Fruit fly (Drosophila melanogaster) whole organism, embryonic: ENCODE results near the gene CG18858.

Source experiments
- Awh ChIP-seq: fragments of 200-800 bp; sonication (Bioruptor generic); IDR thresholded peaks from 2 replicates; pipeline ENCODE4, ENCODE4 v1.3.6; 2022; ENCODE audit warnings: missing biosample characterization, missing genetic modification characterization
- Bteb2 ChIP-seq: fragments of 200-800 bp; sonication (Bioruptor generic); optimal IDR thresholded peaks from 2 replicates; lab custom pipeline; 2016; ENCODE audit warnings: missing biosample characterization, missing genetic modification characterization
- CG11560 ChIP-seq: fragments of 200-800 bp; sonication (Bioruptor generic); IDR thresholded peaks from 3 replicates; pipeline ENCODE4 v1.3.6; 2022; ENCODE audit warnings: missing biosample characterization, missing genetic modification characterization
- CG11723 ChIP-seq: fragments of 200-800 bp; sonication (Bioruptor generic); optimal IDR thresholded peaks from 2 replicates; lab custom pipeline; 2017; ENCODE audit warnings: missing biosample characterization, mild to moderate bottlenecking, missing genetic modification characterization
- CG1233 ChIP-seq: fragments of 200-800 bp; sonication (Bioruptor generic); optimal IDR thresholded peaks from 4 replicates; lab custom pipeline; 2018; ENCODE audit warnings: missing biosample characterization, mild to moderate bottlenecking, missing genetic modification characterization
- CG13287 ChIP-seq: fragments of 200-800 bp; sonication (Bioruptor generic); IDR thresholded peaks from 2 replicates; pipeline ENCODE4 v1.3.6; 2022; ENCODE audit warnings: missing biosample characterization, missing genetic modification characterization; ENCODE audit not compliant: partially characterized antibody
- CG13424 ChIP-seq: fragments of 200-800 bp; sonication (Bioruptor generic); optimal IDR thresholded peaks from 2 replicates; lab custom pipeline; 2019; ENCODE audit warnings: missing biosample characterization, mild to moderate bottlenecking, missing genetic modification characterization, moderate library complexity
- CG14710 ChIP-seq: fragments of 200-800 bp; sonication (Bioruptor generic); optimal IDR thresholded peaks from 3 replicates; lab custom pipeline; 2019; ENCODE audit warnings: missing biosample characterization, mild to moderate bottlenecking, missing genetic modification characterization, moderate library complexity
- CG32767 ChIP-seq: fragments of 200-800 bp; sonication (Bioruptor generic); IDR thresholded peaks from 2 replicates; pipeline ENCODE4 v1.3.6; 2022; ENCODE audit warnings: missing biosample characterization, missing genetic modification characterization
- CG34224 ChIP-seq: fragments of 200-800 bp; sonication (Bioruptor generic); IDR thresholded peaks from 3 replicates; pipeline ENCODE4 v1.3.6; 2022; ENCODE audit warnings: missing biosample characterization, missing genetic modification characterization; ENCODE audit not compliant: partially characterized antibody
- CG42726 ChIP-seq: fragments of 200-800 bp; sonication (Bioruptor generic); IDR thresholded peaks from 2 replicates; pipeline ENCODE4 v1.3.6; 2022; ENCODE audit warnings: missing biosample characterization, missing genetic modification characterization; ENCODE audit not compliant: partially characterized antibody
- CG4328 ChIP-seq: fragments of 200-800 bp; sonication (Bioruptor generic); optimal IDR thresholded peaks from 3 replicates; lab custom pipeline; 2017; ENCODE audit warnings: missing biosample characterization, missing genetic modification reagents, missing genetic modification characterization
- CG43689 ChIP-seq: fragments of 200-800 bp; sonication (Bioruptor generic); IDR thresholded peaks from 2 replicates; pipeline ENCODE4 v1.3.6; 2022; ENCODE audit warnings: missing biosample characterization, missing genetic modification characterization
- CG4730 ChIP-seq: fragments of 200-800 bp; sonication (Bioruptor generic); IDR thresholded peaks from 2 replicates; pipeline ENCODE4 v1.3.6; 2022; ENCODE audit warnings: missing biosample characterization, missing genetic modification characterization
- CG5180 ChIP-seq: fragments of 200-800 bp; sonication (Bioruptor generic); optimal IDR thresholded peaks from 3 replicates; lab custom pipeline; 2017; ENCODE audit warnings: missing biosample characterization, missing genetic modification characterization, mild to moderate bottlenecking, moderate library complexity, missing genetic modification reagents
- CG6854 ChIP-seq: fragments of 200-800 bp; sonication (Bioruptor generic); optimal IDR thresholded peaks from 3 replicates; lab custom pipeline; 2017; ENCODE audit warnings: missing biosample characterization, mild to moderate bottlenecking, missing genetic modification characterization
- CG8281 ChIP-seq: fragments of 200-800 bp; sonication (Bioruptor generic); optimal IDR thresholded peaks from 2 replicates; lab custom pipeline; 2018; ENCODE audit warnings: missing biosample characterization, mild to moderate bottlenecking, missing genetic modification characterization, moderate library complexity
- Dad ChIP-seq: fragments of 200-800 bp; sonication (Bioruptor generic); optimal IDR thresholded peaks from 3 replicates; lab custom pipeline; 2016; ENCODE audit warnings: missing biosample characterization, missing genetic modification characterization
- Dek ChIP-seq: fragments of 200-800 bp; sonication (Bioruptor generic); optimal IDR thresholded peaks from 3 replicates; lab custom pipeline; 2019; ENCODE audit warnings: missing biosample characterization, mild to moderate bottlenecking, missing genetic modification characterization, moderate library complexity
- Dip2 ChIP-seq: fragments of 200-800 bp; sonication (Bioruptor generic); IDR thresholded peaks from 2 replicates; pipeline ENCODE4 v1.3.6; 2022; ENCODE audit warnings: missing biosample characterization, missing genetic modification characterization
- Dref ChIP-seq: fragments of 200-800 bp; sonication (Bioruptor generic); IDR thresholded peaks from 2 replicates; pipeline ENCODE4 v1.3.6; 2022; ENCODE audit warnings: missing biosample characterization, missing genetic modification characterization
- ERR ChIP-seq: fragments of 200-800 bp; sonication (Bioruptor generic); optimal IDR thresholded peaks from 2 replicates; lab custom pipeline; 2016; ENCODE audit warnings: missing biosample characterization, missing genetic modification characterization
- HmgZ ChIP-seq: fragments of 200-800 bp; sonication (Bioruptor generic); optimal IDR thresholded peaks from 2 replicates; lab custom pipeline; 2018; ENCODE audit warnings: missing biosample characterization, mild to moderate bottlenecking, missing genetic modification characterization
- Hsf ChIP-seq: fragments of 200-800 bp; sonication (Bioruptor generic); optimal IDR thresholded peaks from 3 replicates; lab custom pipeline; 2016; ENCODE audit warnings: missing biosample characterization, missing genetic modification characterization
- MBD-R2 ChIP-seq: fragments of 200-800 bp; sonication (Bioruptor generic); IDR thresholded peaks from 2 replicates; pipeline ENCODE4 v1.3.6; 2022; ENCODE audit warnings: missing biosample characterization, missing genetic modification characterization
- NC2β ChIP-seq: fragments of 200-800 bp; sonication (Bioruptor generic); optimal IDR thresholded peaks from 2 replicates; lab custom pipeline; 2016; ENCODE audit warnings: missing biosample characterization, missing genetic modification characterization
- Ptx1 ChIP-seq: fragments of 200-800 bp; sonication (Bioruptor generic); IDR thresholded peaks from 2 replicates; pipeline ENCODE4 v1.3.6; 2022; ENCODE audit warnings: missing biosample characterization, missing genetic modification characterization
- Sox102F ChIP-seq: fragments of 200-800 bp; sonication (Bioruptor generic); optimal IDR thresholded peaks from 2 replicates; lab custom pipeline; 2018; ENCODE audit warnings: missing biosample characterization, mild to moderate bottlenecking, missing genetic modification characterization, moderate library complexity
- Sry-δ ChIP-seq: fragments of 200-800 bp; sonication (Bioruptor generic); optimal IDR thresholded peaks from 2 replicates; lab custom pipeline; 2016; ENCODE audit warnings: missing biosample characterization, missing genetic modification characterization
- bcd ChIP-seq: fragments of 200-800 bp; sonication (Bioruptor generic); optimal IDR thresholded peaks from 2 replicates; lab custom pipeline; 2017; ENCODE audit warnings: missing biosample characterization, mild to moderate bottlenecking, missing genetic modification characterization
- corto ChIP-seq: fragments of 200-800 bp; sonication (Bioruptor generic); optimal IDR thresholded peaks from 2 replicates; lab custom pipeline; 2016; ENCODE audit warnings: missing biosample characterization, mild to moderate bottlenecking, missing genetic modification characterization, moderate library complexity
- danr ChIP-seq: fragments of 200-800 bp; sonication (Bioruptor generic); IDR thresholded peaks from 2 replicates; pipeline ENCODE4 v1.3.6; 2022; ENCODE audit warnings: missing biosample characterization, missing genetic modification characterization
- fd64A ChIP-seq: fragments of 200-800 bp; sonication (Bioruptor generic); optimal IDR thresholded peaks from 3 replicates; lab custom pipeline; 2018; ENCODE audit warnings: missing biosample characterization, mild to moderate bottlenecking, missing genetic modification characterization
- gsb-n ChIP-seq: fragments of 200-800 bp; sonication (Bioruptor generic); optimal IDR thresholded peaks from 3 replicates; lab custom pipeline; 2018; ENCODE audit warnings: missing biosample characterization, mild to moderate bottlenecking, missing genetic modification characterization
- gt ChIP-seq: fragments of 200-800 bp; sonication (Bioruptor generic); IDR thresholded peaks from 2 replicates; pipeline ENCODE4 v1.3.6; 2022; ENCODE audit warnings: missing biosample characterization, missing genetic modification characterization
- hb ChIP-seq: fragments of 200-800 bp; sonication (Bioruptor generic); IDR thresholded peaks from 3 replicates; pipeline ENCODE4 v1.3.6; 2022; ENCODE audit warnings: missing biosample characterization, missing genetic modification characterization; ENCODE audit not compliant: partially characterized antibody
- jing ChIP-seq: fragments of 200-800 bp; sonication (Bioruptor generic); optimal IDR thresholded peaks from 2 replicates; lab custom pipeline; 2018; ENCODE audit warnings: missing biosample characterization, mild to moderate bottlenecking, missing genetic modification characterization
- jumu ChIP-seq: fragments of 200-800 bp; sonication (Bioruptor generic); optimal IDR thresholded peaks from 3 replicates; lab custom pipeline; 2016; ENCODE audit warnings: missing biosample characterization, missing genetic modification characterization
- lab ChIP-seq: fragments of 200-800 bp; sonication (Bioruptor generic); optimal IDR thresholded peaks from 3 replicates; lab custom pipeline; 2017; ENCODE audit warnings: missing biosample characterization, missing genetic modification characterization, mild to moderate bottlenecking, moderate library complexity, missing genetic modification reagents
- lmd ChIP-seq: fragments of 200-800 bp; sonication (Bioruptor generic); IDR thresholded peaks from 2 replicates; pipeline ENCODE4 v1.3.6; 2022; ENCODE audit warnings: missing biosample characterization, missing genetic modification characterization
- oc ChIP-seq: fragments of 200-800 bp; sonication (Bioruptor generic); optimal IDR thresholded peaks from 2 replicates; lab custom pipeline; 2018; ENCODE audit warnings: missing biosample characterization, mild to moderate bottlenecking, missing genetic modification characterization, moderate library complexity
- pum ChIP-seq: fragments of 200-800 bp; sonication (Bioruptor generic); optimal IDR thresholded peaks from 2 replicates; lab custom pipeline; 2016; ENCODE audit warnings: missing biosample characterization, missing genetic modification characterization
- sens-2 ChIP-seq: fragments of 200-800 bp; sonication (Bioruptor generic); IDR thresholded peaks from 2 replicates; pipeline ENCODE4 v1.3.6; 2022; ENCODE audit warnings: missing biosample characterization, missing genetic modification characterization
- tgo ChIP-seq: fragments of 200-800 bp; sonication (Bioruptor generic); IDR thresholded peaks from 3 replicates; pipeline ENCODE4 v1.3.6; 2022; ENCODE audit warnings: missing biosample characterization, missing genetic modification characterization
- wor ChIP-seq: fragments of 200-800 bp; sonication (Bioruptor generic); IDR thresholded peaks from 2 replicates; pipeline ENCODE4 v1.3.6; 2022; ENCODE audit warnings: missing biosample characterization, missing genetic modification characterization

The CG18858 gene

dm6 chr2L:20414750-20415211 is 44.1 kb downstream of the CG18858 start, which contains the start of gene CG10947 (continued):
- TF ChIP-seq Awh (GFP tag; lab: Robert Waterston, UW) (no peak), CG43689 (GFP tag; lab: Robert Waterston, UW) (no peak), Dad (peak; percentile 83), bcd (GFP tag; lab: Kevin White, UChicago) (peak; percentile 64), CG4730 (no peak), CG14710 (tag; lab: Kevin White, UChicago) (peak; percentile 28), Dref (GFP tag; lab: Robert Waterston, UW) (no peak), CG11560 (tag; lab: Robert Waterston, UW) (no peak), CG5180 (GFP tag; lab: Kevin White, UChicago) (peak; percentile 60), gt (GFP tag; lab: Robert Waterston, UW) (no peak), tgo (GFP tag; lab: Robert Waterston, UW) (peak; percentile 57), jumu (GFP tag; lab: Kevin White, UChicago) (peak; percentile 48), corto (no peak), CG13424 (tag; lab: Kevin White, UChicago) (peak; percentile 64), CG32767 (GFP tag; lab: Robert Waterston, UW) (no peak), Bteb2 (GFP tag; lab: Kevin White, UChicago) (peak; percentile 44), CG8281 (no peak), NC2β (GFP tag; lab: Kevin White, UChicago) (peak; percentile 61), wor (GFP tag; lab: Robert Waterston, UW) (no peak), Dek (tag; lab: Kevin White, UChicago) (peak; percentile 52), Sox102F (GFP tag; lab: Kevin White, UChicago) (peak; percentile 66), hb (GFP tag; lab: Robert Waterston, UW) (no peak), sens-2 (GFP tag; lab: Robert Waterston, UW) (no peak), jing (no peak), CG34224 (peak; percentile 60), fd64A (no peak), oc (tag; lab: Kevin White, UChicago) (no peak), CG13287 (GFP tag; lab: Robert Waterston, UW) (peak; percentile 75), CG1233 (peak; percentile 56), danr (GFP tag; lab: Robert Waterston, UW) (no peak), lmd (GFP tag; lab: Robert Waterston, UW) (peak; percentile 66), CG11723 (peak; percentile 58), Ptx1 (GFP tag; lab: Robert Waterston, UW) (peak; percentile 56), HmgZ (peak; percentile 65), Hsf (peak; percentile 79), lab (GFP tag; lab: Kevin White, UChicago) (peak; percentile 71), CG4328 (GFP tag; lab: Kevin White, UChicago) (peak; percentile 14), ERR (GFP tag; lab: Kevin White, UChicago) (peak; percentile 54), MBD-R2 (GFP tag; lab: Robert Waterston, UW) (peak; percentile 62), CG42726 (peak; percentile 61), gsb-n (tag; lab: Kevin White, UChicago) (peak; percentile 42), Dip2 (GFP tag; lab: Robert Waterston, UW) (no peak), pum (GFP tag; lab: Kevin White, UChicago) (peak; percentile 59), Sry-δ (peak; percentile 65), CG6854 (GFP tag; lab: Kevin White, UChicago) (peak; percentile 29)
